Fruit fly (Drosophila melanogaster) whole organism, embryonic: ENCODE results near the gene Pxn.

Experiments used
- CG11695 ChIP-seq: fragments of 200-800 bp; sonication (Bioruptor generic); IDR thresholded peaks from 3 replicates; pipeline ENCODE4 v1.3.6; 2022; ENCODE audit warnings: missing biosample characterization, missing genetic modification characterization
- CG31388 ChIP-seq: fragments of 200-800 bp; sonication (Bioruptor generic); optimal IDR thresholded peaks from 2 replicates; lab custom pipeline; 2016; ENCODE audit warnings: missing biosample characterization, missing genetic modification characterization
- CG7745 ChIP-seq: fragments of 200-800 bp; sonication (Bioruptor generic); optimal IDR thresholded peaks from 2 replicates; lab custom pipeline; 2018; ENCODE audit warnings: missing biosample characterization, mild to moderate bottlenecking, missing genetic modification characterization, moderate library complexity
- Dll ChIP-seq: fragments of 200-800 bp; sonication (Bioruptor generic); IDR thresholded peaks from 4 replicates; pipeline ENCODE4 v1.3.6; 2022; ENCODE audit warnings: missing biosample characterization, missing genetic modification characterization; ENCODE audit not compliant: partially characterized antibody
- Sox100B ChIP-seq: fragments of 200-800 bp; sonication (Bioruptor generic); optimal IDR thresholded peaks from 3 replicates; lab custom pipeline; 2018; ENCODE audit warnings: missing biosample characterization, mild to moderate bottlenecking, missing genetic modification characterization
- ro ChIP-seq: fragments of 200-800 bp; sonication (Bioruptor generic); IDR thresholded peaks from 2 replicates; pipeline ENCODE4 v1.3.6; 2022; ENCODE audit warnings: missing biosample characterization, missing genetic modification characterization

DNA sequence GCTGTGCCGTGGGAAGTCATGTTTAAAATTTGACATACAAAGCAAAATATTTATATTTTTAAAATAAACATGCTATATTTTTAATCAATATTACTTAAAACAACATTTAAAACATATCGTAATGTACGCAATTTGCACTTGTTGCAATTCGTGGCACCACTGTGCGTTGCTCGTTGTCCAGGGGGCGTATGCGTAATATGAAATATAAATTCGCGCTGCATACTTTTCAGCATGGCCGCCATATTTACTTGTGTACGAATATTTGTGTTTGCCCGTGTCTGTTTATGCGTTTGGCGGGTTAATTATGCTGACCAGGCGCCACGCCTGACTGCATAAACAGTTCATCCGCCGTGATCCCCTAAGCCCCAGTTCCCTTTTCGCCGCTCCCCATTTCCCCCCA lies 21.0 kb downstream of the Pxn start:
- TF ChIP-seq CG7745 (tag; lab: Kevin White, UChicago): no peak
- no peak for TF ChIP-seq ro (GFP tag; lab: Robert Waterston, UW)
- no peak for TF ChIP-seq CG31388 (GFP tag; lab: Kevin White, UChicago)
- no peak for TF ChIP-seq Sox100B (GFP tag; lab: Kevin White, UChicago)
- no peak for TF ChIP-seq CG11695 (GFP tag; lab: Robert Waterston, UW)
- no peak for TF ChIP-seq Dll
